Fruit fly (Drosophila melanogaster): Measurements from ENCODE around the gene CG5023.

- TF ChIP-seq CG8478 (optimal IDR thresholded peaks at IDR 0.05) (no peak), CTCF (optimal IDR thresholded peaks at IDR 0.05) (no peak)
Measured at dm6 chr3R:20209691-20210090, 40.5 kb downstream of the CG5023 start, which contains the start of gene CG17199.

All from S2 (cell line).